Fruit fly (Drosophila melanogaster) whole organism, prepupa: ENCODE data around the gene CG13898.
A peak's percentile ranks its signal among the peaks of the same experiment; 100 is the strongest.

Experiments
- Blimp-1 ChIP-seq: fragments of 200-800 bp; sonication (Bioruptor generic); optimal IDR thresholded peaks from 3 replicates; lab custom pipeline; 2017; ENCODE audit warnings: missing biosample characterization, missing genetic modification characterization, mild to moderate bottlenecking, moderate library complexity, missing genetic modification reagents
- CG10631 ChIP-seq: fragments of 200-800 bp; sonication (Bioruptor generic); optimal IDR thresholded peaks from 2 replicates; lab custom pipeline; 2016; ENCODE audit warnings: missing biosample characterization, missing genetic modification characterization
- CG10669 ChIP-seq: fragments of 200-800 bp; sonication (Bioruptor generic); optimal IDR thresholded peaks from 3 replicates; lab custom pipeline; 2018; ENCODE audit warnings: missing biosample characterization, mild to moderate bottlenecking, missing genetic modification characterization, moderate library complexity
- CG11762 ChIP-seq: fragments of 200-800 bp; sonication (Bioruptor generic); optimal IDR thresholded peaks from 3 replicates; lab custom pipeline; 2016; ENCODE audit warnings: missing biosample characterization, missing genetic modification characterization; ENCODE audit not compliant: insufficient read depth
- CG11902 ChIP-seq: fragments of 200-800 bp; sonication (Bioruptor generic); optimal IDR thresholded peaks from 3 replicates; lab custom pipeline; 2016; ENCODE audit warnings: missing biosample characterization, missing genetic modification characterization
- CG15336 ChIP-seq: fragments of 200-800 bp; sonication (Bioruptor generic); IDR thresholded peaks from 2 replicates; pipeline ENCODE4 v1.3.6; 2022; ENCODE audit warnings: missing biosample characterization, missing genetic modification characterization
- CG1621 ChIP-seq: fragments of 200-800 bp; sonication (Bioruptor generic); optimal IDR thresholded peaks from 3 replicates; lab custom pipeline; 2018; ENCODE audit warnings: missing biosample characterization, mild to moderate bottlenecking, missing genetic modification characterization
- CG16779 ChIP-seq: fragments of 200-800 bp; sonication (Bioruptor generic); optimal IDR thresholded peaks from 3 replicates; lab custom pipeline; 2017; ENCODE audit warnings: missing biosample characterization, mild to moderate bottlenecking, missing genetic modification characterization
- CG31627 ChIP-seq: fragments of 200-800 bp; sonication (Bioruptor generic); optimal IDR thresholded peaks from 3 replicates; lab custom pipeline; 2016; ENCODE audit warnings: missing biosample characterization, missing genetic modification characterization
- CG34406 ChIP-seq: fragments of 200-800 bp; sonication (Bioruptor generic); optimal IDR thresholded peaks from 3 replicates; lab custom pipeline; 2016; ENCODE audit warnings: missing biosample characterization, missing genetic modification characterization
- CG3919 ChIP-seq: fragments of 200-800 bp; sonication (Bioruptor generic); optimal IDR thresholded peaks from 3 replicates; lab custom pipeline; 2016; ENCODE audit warnings: missing biosample characterization, missing genetic modification characterization
- CG4318 ChIP-seq: fragments of 200-800 bp; sonication (Bioruptor generic); optimal IDR thresholded peaks from 3 replicates; lab custom pipeline; 2017; ENCODE audit warnings: missing biosample characterization, mild to moderate bottlenecking, missing genetic modification characterization
- CG6163 ChIP-seq: fragments of 200-800 bp; sonication (Bioruptor generic); IDR thresholded peaks from 3 replicates; pipeline ENCODE4 v1.3.6; 2022; ENCODE audit warnings: missing biosample characterization, missing genetic modification characterization
- CG6276 ChIP-seq: fragments of 200-800 bp; sonication (Bioruptor generic); optimal IDR thresholded peaks from 2 replicates; lab custom pipeline; 2017; ENCODE audit warnings: missing biosample characterization, mild to moderate bottlenecking, missing genetic modification characterization
- CG6792 ChIP-seq: fragments of 200-800 bp; sonication (Bioruptor generic); optimal IDR thresholded peaks from 3 replicates; lab custom pipeline; 2016; ENCODE audit warnings: missing biosample characterization, missing genetic modification characterization
- CG6854 ChIP-seq: fragments of 200-800 bp; sonication (Bioruptor generic); optimal IDR thresholded peaks from 2 replicates; lab custom pipeline; 2017; ENCODE audit warnings: missing biosample characterization, mild to moderate bottlenecking, missing genetic modification characterization
- CG7368 ChIP-seq: fragments of 200-800 bp; sonication (Bioruptor generic); optimal IDR thresholded peaks from 3 replicates; lab custom pipeline; 2016; ENCODE audit warnings: missing biosample characterization, missing genetic modification characterization
- CG8119 ChIP-seq: fragments of 200-800 bp; sonication (Bioruptor generic); IDR thresholded peaks from 3 replicates; pipeline ENCODE4 v1.3.6; 2022; ENCODE audit warnings: missing biosample characterization, missing genetic modification characterization
- CG8632 ChIP-seq: fragments of 200-800 bp; sonication (Bioruptor generic); optimal IDR thresholded peaks from 3 replicates; lab custom pipeline; 2016; ENCODE audit warnings: missing biosample characterization, missing genetic modification characterization
- CG9139 ChIP-seq: fragments of 200-800 bp; sonication (Bioruptor generic); optimal IDR thresholded peaks from 3 replicates; lab custom pipeline; 2017; ENCODE audit warnings: missing biosample characterization, mild to moderate bottlenecking, missing genetic modification characterization
- Eip75B ChIP-seq: fragments of 200-800 bp; sonication (Bioruptor generic); optimal IDR thresholded peaks from 3 replicates; lab custom pipeline; 2016; ENCODE audit warnings: missing biosample characterization, missing genetic modification characterization
- Eip78C ChIP-seq: fragments of 200-800 bp; sonication (Bioruptor generic); peaks from one replicate; lab custom pipeline; 2016; ENCODE audit warnings: missing biosample characterization, missing genetic modification characterization
- Ets96B ChIP-seq: fragments of 200-800 bp; optimal IDR thresholded peaks from 2 replicates; lab custom pipeline; 2019; ENCODE audit warnings: missing biosample characterization, mild to moderate bottlenecking, missing genetic modification characterization, moderate library complexity
- Gug ChIP-seq: fragments of 200-800 bp; sonication (Bioruptor generic); IDR thresholded peaks from 2 replicates; pipeline ENCODE4 v1.3.6; 2022; ENCODE audit warnings: missing biosample characterization, missing genetic modification characterization
- Hr4 ChIP-seq: fragments of 200-800 bp; sonication (Bioruptor generic); optimal IDR thresholded peaks from 3 replicates; lab custom pipeline; 2016; ENCODE audit warnings: missing biosample characterization, missing genetic modification characterization
- OdsH ChIP-seq: fragments of 200-800 bp; sonication (Bioruptor generic); optimal IDR thresholded peaks from 3 replicates; lab custom pipeline; 2016; ENCODE audit warnings: missing biosample characterization, missing genetic modification characterization
- Smox ChIP-seq: fragments of 200-800 bp; sonication (Bioruptor generic); optimal IDR thresholded peaks from 3 replicates; lab custom pipeline; 2016; ENCODE audit warnings: missing biosample characterization, missing genetic modification characterization
- Sox102F ChIP-seq: fragments of 200-800 bp; sonication (Bioruptor generic); optimal IDR thresholded peaks from 2 replicates; lab custom pipeline; 2016; ENCODE audit warnings: missing biosample characterization, mild to moderate bottlenecking, missing genetic modification characterization
- Sox14 ChIP-seq: fragments of 200-800 bp; sonication (Bioruptor generic); optimal IDR thresholded peaks from 3 replicates; lab custom pipeline; 2016; ENCODE audit warnings: missing biosample characterization, missing genetic modification characterization
- Sox15 ChIP-seq: fragments of 200-800 bp; sonication (Bioruptor generic); optimal IDR thresholded peaks from 3 replicates; lab custom pipeline; 2016; ENCODE audit warnings: missing biosample characterization, missing genetic modification characterization
- achi ChIP-seq: fragments of 200-800 bp; sonication (Bioruptor generic); optimal IDR thresholded peaks from 3 replicates; lab custom pipeline; 2016; ENCODE audit warnings: missing biosample characterization, missing genetic modification characterization
- acj6 ChIP-seq: fragments of 200-800 bp; sonication (Bioruptor generic); optimal IDR thresholded peaks from 3 replicates; lab custom pipeline; 2016; ENCODE audit warnings: missing biosample characterization, missing genetic modification characterization
- cyc ChIP-seq: fragments of 200-800 bp; sonication (Bioruptor generic); optimal IDR thresholded peaks from 3 replicates; lab custom pipeline; 2016; ENCODE audit warnings: missing biosample characterization, missing genetic modification characterization
- dac ChIP-seq: fragments of 200-800 bp; sonication (Bioruptor generic); optimal IDR thresholded peaks from 2 replicates; lab custom pipeline; 2017; ENCODE audit warnings: missing biosample characterization, mild to moderate bottlenecking, missing genetic modification characterization
- dsx ChIP-seq: fragments of 200-800 bp; optimal IDR thresholded peaks from 3 replicates; lab custom pipeline; 2019; ENCODE audit warnings: missing biosample characterization, mild to moderate bottlenecking, missing genetic modification characterization, moderate library complexity; ENCODE audit not compliant: poor library complexity, severe bottlenecking
- eg ChIP-seq: fragments of 200-800 bp; sonication (Bioruptor generic); IDR thresholded peaks from 3 replicates; pipeline ENCODE4 v1.3.6; 2022; ENCODE audit warnings: missing biosample characterization, missing genetic modification characterization
- fd59A ChIP-seq: fragments of 200-800 bp; sonication (Bioruptor generic); optimal IDR thresholded peaks from 2 replicates; lab custom pipeline; 2017; ENCODE audit warnings: missing biosample characterization, mild to moderate bottlenecking, missing genetic modification characterization, missing genetic modification reagents
- fd85E ChIP-seq: fragments of 200-800 bp; sonication (Bioruptor generic); optimal IDR thresholded peaks from 3 replicates; lab custom pipeline; 2016; ENCODE audit warnings: missing biosample characterization, missing genetic modification characterization
- lz ChIP-seq: fragments of 200-800 bp; sonication (Bioruptor generic); optimal IDR thresholded peaks from 3 replicates; lab custom pipeline; 2016; ENCODE audit warnings: missing biosample characterization, missing genetic modification characterization
- net ChIP-seq: fragments of 200-800 bp; sonication (Bioruptor generic); optimal IDR thresholded peaks from 3 replicates; lab custom pipeline; 2016; ENCODE audit warnings: missing biosample characterization, missing genetic modification characterization
- pdm3 ChIP-seq: fragments of 200-800 bp; sonication (Bioruptor generic); optimal IDR thresholded peaks from 3 replicates; lab custom pipeline; 2016; ENCODE audit warnings: missing biosample characterization, missing genetic modification characterization
- salr ChIP-seq, 2 experiments: fragments of 200-800 bp; sonication (Bioruptor generic); optimal IDR thresholded peaks; 3 replicates each; lab custom pipeline; 2016 to 2018; ENCODE audit warnings: missing biosample characterization in 2 of 2, missing genetic modification characterization in 2 of 2, mild to moderate bottlenecking in 1 of 2
- ss ChIP-seq, 2 experiments: fragments of 200-800 bp; sonication (Bioruptor generic); optimal IDR thresholded peaks; 2 replicates in 1 of 2; 3 replicates in 1 of 2; lab custom pipeline; 2017 to 2018; ENCODE audit warnings: mild to moderate bottlenecking in 2 of 2, missing biosample characterization in 2 of 2, missing genetic modification characterization in 2 of 2, moderate library complexity in 1 of 2
- svp ChIP-seq: fragments of 200-800 bp; sonication (Bioruptor generic); peaks from one replicate; lab custom pipeline; 2016; ENCODE audit warnings: missing biosample characterization, missing genetic modification characterization
- topi ChIP-seq: fragments of 200-800 bp; sonication (Bioruptor generic); optimal IDR thresholded peaks from 3 replicates; lab custom pipeline; 2016; ENCODE audit warnings: missing biosample characterization, missing genetic modification characterization
- vri ChIP-seq: fragments of 200-800 bp; sonication (Bioruptor generic); optimal IDR thresholded peaks from 3 replicates; lab custom pipeline; 2016; ENCODE audit warnings: missing biosample characterization, mild to moderate bottlenecking, missing genetic modification characterization

The CG13898 gene

dm6 chr3L:793733-794320 lies 10.0 kb downstream of the CG13898 start (continued):
- TF ChIP-seq svp (GFP tag; lab: Kevin White, UChicago) (peak; percentile 50), CG6276 (GFP tag; lab: Kevin White, UChicago) (peak; percentile 63), net (GFP tag; lab: Kevin White, UChicago) (peak; percentile 41), Smox (GFP tag; lab: Kevin White, UChicago) (peak; percentile 3), eg (GFP tag; lab: Robert Waterston, UW) (peak; percentile 75), cyc (GFP tag; lab: Kevin White, UChicago) (peak; percentile 14), Sox15 (no peak), CG4318 (GFP tag; lab: Kevin White, UChicago) (peak; percentile 55), fd59A (GFP tag; lab: Kevin White, UChicago) (no peak), ss (GFP tag; optimal IDR thresholded peaks at IDR 0.05; lab: Kevin White, UChicago) (no peak), dac (GFP tag; lab: Kevin White, UChicago) (peak; percentile 20), pdm3 (GFP tag; lab: Kevin White, UChicago) (peak; percentile 38), Sox102F (GFP tag; lab: Kevin White, UChicago) (peak; percentile 16)

DNA sequence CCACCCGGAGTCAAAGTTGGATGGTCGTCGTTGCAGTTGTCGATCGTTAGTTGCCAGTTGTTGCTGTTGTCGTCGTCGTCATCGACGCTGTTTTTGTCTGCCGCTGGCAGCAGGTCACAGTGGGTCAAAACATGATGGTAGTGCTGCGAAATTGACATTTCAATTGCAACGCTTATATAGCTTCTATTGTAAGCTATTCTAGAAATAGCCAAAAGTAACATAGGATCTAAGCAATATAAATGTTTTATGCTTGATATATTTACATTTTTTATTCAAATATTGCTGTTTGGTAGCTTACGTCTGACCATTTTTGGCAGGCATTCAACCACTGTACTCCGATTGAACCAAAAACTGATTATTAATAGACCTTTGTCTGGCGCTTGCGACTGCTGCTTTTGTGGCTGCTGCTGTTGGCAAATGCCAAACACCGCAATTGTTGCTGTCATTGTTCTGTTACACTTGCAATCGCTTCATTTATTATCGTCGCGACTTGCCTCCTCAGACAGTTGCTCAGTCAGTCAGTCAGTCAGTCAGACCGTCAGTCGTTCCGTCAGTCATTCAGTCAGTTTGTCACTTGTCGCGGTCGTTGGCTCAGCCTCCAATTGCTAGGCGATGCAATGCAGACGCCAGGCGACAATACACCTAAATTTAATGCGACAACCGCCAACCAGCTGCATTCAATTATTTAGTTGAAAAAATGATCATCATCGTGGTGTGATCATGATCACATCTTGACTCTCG lies 12.4 kb downstream of the CG13898 start:
- TF ChIP-seq CG31627 (GFP tag; lab: Kevin White, UChicago) = peak; percentile 61
- peak; percentile 59 for TF ChIP-seq Gug (GFP tag; lab: Robert Waterston, UW)
- peak; percentile 59 for TF ChIP-seq Ets96B (tag; lab: Kevin White, UChicago)
- TF ChIP-seq eg (GFP tag; lab: Robert Waterston, UW) = peak; percentile 75
- TF ChIP-seq CG8119 (GFP tag; lab: Robert Waterston, UW) = peak; percentile 82
- TF ChIP-seq CG15336 (GFP tag; lab: Robert Waterston, UW) = peak; percentile 83
- TF ChIP-seq fd85E (GFP tag; lab: Kevin White, UChicago) = no peak
- TF ChIP-seq CG4318 (GFP tag; lab: Kevin White, UChicago) = peak; percentile 65
- TF ChIP-seq net (GFP tag; lab: Kevin White, UChicago) = peak; percentile 81
- TF ChIP-seq cyc (GFP tag; lab: Kevin White, UChicago) = peak; percentile 54
- peak; percentile 62 for TF ChIP-seq CG11762 (GFP tag; lab: Kevin White, UChicago)
- peak; percentile 52 for TF ChIP-seq acj6 (GFP tag; lab: Kevin White, UChicago)
- peak; percentile 9 for TF ChIP-seq dsx (GFP tag; lab: Kevin White, UChicago)
- peak; percentile 66 for TF ChIP-seq CG10631 (GFP tag; lab: Kevin White, UChicago)
- TF ChIP-seq CG10669 (GFP tag; lab: Kevin White, UChicago) = peak; percentile 49
- TF ChIP-seq CG6163 (GFP tag; lab: Robert Waterston, UW) = peak; percentile 73; the same call in 2 of the 3 replicates
- peak; percentile 61 for TF ChIP-seq topi
- peak; percentile 20 to 35 for TF ChIP-seq ss (GFP tag; optimal IDR thresholded peaks at IDR 0.05; lab: Kevin White, UChicago)
- no peak for TF ChIP-seq CG9139 (GFP tag; lab: Kevin White, UChicago)
- TF ChIP-seq CG1621 (tag; lab: Kevin White, UChicago) = peak; percentile 49
- peak; percentile 63 for TF ChIP-seq lz
- peak; percentile 93 for TF ChIP-seq Eip78C (GFP tag; lab: Kevin White, UChicago)
- TF ChIP-seq achi = peak; percentile 69
- peak; percentile 76 for TF ChIP-seq pdm3 (GFP tag; lab: Kevin White, UChicago)
- TF ChIP-seq CG6792 = peak; percentile 60
- peak; percentile 29 for TF ChIP-seq CG34406
- TF ChIP-seq dac (GFP tag; lab: Kevin White, UChicago) = peak; percentile 58
- TF ChIP-seq fd59A (GFP tag; lab: Kevin White, UChicago) = peak; percentile 34
- TF ChIP-seq OdsH (GFP tag; lab: Kevin White, UChicago) = peak; percentile 74
- TF ChIP-seq CG8632 = peak; percentile 41
- peak; percentile 7 for TF ChIP-seq CG11902 (GFP tag; lab: Kevin White, UChicago)
- peak; percentile 29 for TF ChIP-seq vri (GFP tag; lab: Kevin White, UChicago)
- TF ChIP-seq Sox14 (GFP tag; lab: Kevin White, UChicago) = peak; percentile 85
- TF ChIP-seq Hr4 = peak; percentile 83
- TF ChIP-seq Blimp-1 = no peak
- peak; percentile 69 for TF ChIP-seq CG6276 (GFP tag; lab: Kevin White, UChicago)
- peak; percentile 39 for TF ChIP-seq CG6854
- peak; percentile 56 for TF ChIP-seq CG16779 (tag; lab: Kevin White, UChicago)
- peak; percentile 73 for TF ChIP-seq CG3919 (GFP tag; lab: Kevin White, UChicago)
- peak in 1 of 2 experiments; percentile 47 for TF ChIP-seq salr (GFP tag; optimal IDR thresholded peaks at IDR 0.05; lab: Kevin White, UChicago)
- TF ChIP-seq CG7368 (GFP tag; lab: Kevin White, UChicago) = peak; percentile 52
- TF ChIP-seq Eip75B (GFP tag; lab: Kevin White, UChicago) = peak; percentile 67
